Fruit fly (Drosophila melanogaster) whole organism, embryonic: Measurements from ENCODE around the gene CG12522.
A peak's percentile ranks its signal among the peaks of the same experiment; 100 is the strongest.

Source experiments
- Aef1 ChIP-seq: fragments of 200-800 bp; sonication (Bioruptor generic); IDR thresholded peaks from 3 replicates; pipeline ENCODE4 v1.3.6; 2022; ENCODE audit warnings: missing biosample characterization, missing genetic modification characterization
- Atf6 ChIP-seq: fragments of 200-800 bp; sonication (Bioruptor generic); IDR thresholded peaks from 2 replicates; pipeline ENCODE4 v1.3.6; 2022; ENCODE audit warnings: missing biosample characterization, missing genetic modification characterization
- Bteb2 ChIP-seq: fragments of 200-800 bp; sonication (Bioruptor generic); optimal IDR thresholded peaks from 2 replicates; lab custom pipeline; 2016; ENCODE audit warnings: missing biosample characterization, missing genetic modification characterization
- CG10321 ChIP-seq: fragments of 200-800 bp; sonication (Bioruptor generic); IDR thresholded peaks from 2 replicates; pipeline ENCODE4 v1.3.6; 2022; ENCODE audit warnings: missing biosample characterization, missing genetic modification characterization
- CG10565 ChIP-seq: fragments of 200-800 bp; sonication (Bioruptor generic); optimal IDR thresholded peaks from 3 replicates; lab custom pipeline; 2016; ENCODE audit warnings: missing biosample characterization, mild to moderate bottlenecking, missing genetic modification characterization
- CG11723 ChIP-seq: fragments of 200-800 bp; sonication (Bioruptor generic); optimal IDR thresholded peaks from 2 replicates; lab custom pipeline; 2017; ENCODE audit warnings: missing biosample characterization, mild to moderate bottlenecking, missing genetic modification characterization
- CG12219 ChIP-seq: fragments of 200-800 bp; sonication (Bioruptor generic); optimal IDR thresholded peaks from 3 replicates; lab custom pipeline; 2018; ENCODE audit warnings: missing biosample characterization, mild to moderate bottlenecking, missing genetic modification characterization
- CG14860 ChIP-seq: fragments of 200-800 bp; sonication (Bioruptor generic); IDR thresholded peaks from 3 replicates; pipeline ENCODE4 v1.3.6; 2022; ENCODE audit warnings: missing biosample characterization, missing genetic modification characterization; ENCODE audit not compliant: partially characterized antibody
- CG15601 ChIP-seq: fragments of 200-800 bp; sonication (Bioruptor generic); optimal IDR thresholded peaks from 3 replicates; lab custom pipeline; 2019; ENCODE audit warnings: missing biosample characterization, mild to moderate bottlenecking, missing genetic modification characterization, moderate library complexity
- CG15696 ChIP-seq: fragments of 200-800 bp; sonication (Bioruptor generic); optimal IDR thresholded peaks from 2 replicates; lab custom pipeline; 2019; ENCODE audit warnings: missing biosample characterization, mild to moderate bottlenecking, missing genetic modification characterization, moderate library complexity
- CG1603 ChIP-seq: fragments of 200-800 bp; sonication (Bioruptor generic); optimal IDR thresholded peaks from 2 replicates; lab custom pipeline; 2019; ENCODE audit warnings: missing biosample characterization, mild to moderate bottlenecking, missing genetic modification characterization, moderate library complexity
- CG2889 ChIP-seq: fragments of 200-800 bp; sonication (Bioruptor generic); IDR thresholded peaks from 3 replicates; pipeline ENCODE4 v1.3.6; 2022; ENCODE audit warnings: missing biosample characterization, missing genetic modification characterization
- CG30020 ChIP-seq: fragments of 200-800 bp; optimal IDR thresholded peaks from 2 replicates; lab custom pipeline; 2019; ENCODE audit warnings: missing biosample characterization, mild to moderate bottlenecking, missing genetic modification characterization, moderate library complexity
- CG30403 ChIP-seq: fragments of 200-800 bp; sonication (Bioruptor generic); optimal IDR thresholded peaks from 3 replicates; lab custom pipeline; 2016; ENCODE audit warnings: missing biosample characterization, missing genetic modification characterization
- CG3065 ChIP-seq: fragments of 200-800 bp; sonication (Bioruptor generic); optimal IDR thresholded peaks from 2 replicates; lab custom pipeline; 2016; ENCODE audit warnings: missing biosample characterization, missing genetic modification characterization
- CG3163 ChIP-seq: fragments of 200-800 bp; sonication (Bioruptor generic); optimal IDR thresholded peaks from 3 replicates; lab custom pipeline; 2016; ENCODE audit warnings: missing biosample characterization, missing genetic modification characterization
- CG3847 ChIP-seq: fragments of 200-800 bp; sonication (Bioruptor generic); IDR thresholded peaks from 2 replicates; pipeline ENCODE4 v1.3.6; 2022; ENCODE audit warnings: missing biosample characterization, missing genetic modification characterization
- CG6175 ChIP-seq: fragments of 200-800 bp; sonication (Bioruptor generic); IDR thresholded peaks from 3 replicates; pipeline ENCODE4 v1.3.6; 2022; ENCODE audit warnings: missing biosample characterization, missing genetic modification characterization
- CG7357 ChIP-seq: fragments of 200-800 bp; sonication (Bioruptor generic); IDR thresholded peaks from 3 replicates; pipeline ENCODE4 v1.3.6; 2022; ENCODE audit warnings: missing biosample characterization, missing genetic modification characterization
- CG7839 ChIP-seq: fragments of 200-800 bp; sonication (Bioruptor generic); optimal IDR thresholded peaks from 3 replicates; lab custom pipeline; 2018; ENCODE audit warnings: missing biosample characterization, mild to moderate bottlenecking, missing genetic modification characterization, moderate library complexity
- CG8765 ChIP-seq: fragments of 200-800 bp; sonication (Bioruptor generic); IDR thresholded peaks from 2 replicates; pipeline ENCODE4 v1.3.6; 2022; ENCODE audit warnings: missing biosample characterization, missing genetic modification characterization
- CG9215 ChIP-seq: fragments of 200-800 bp; sonication (Bioruptor generic); IDR thresholded peaks from 2 replicates; pipeline ENCODE4 v1.3.6; 2022; ENCODE audit warnings: missing biosample characterization, missing genetic modification characterization
- CoRest ChIP-seq: fragments of 200-800 bp; sonication (Bioruptor generic); optimal IDR thresholded peaks from 3 replicates; lab custom pipeline; 2018; ENCODE audit warnings: missing biosample characterization, mild to moderate bottlenecking, missing genetic modification characterization, moderate library complexity
- Dref ChIP-seq: fragments of 200-800 bp; sonication (Bioruptor generic); IDR thresholded peaks from 2 replicates; pipeline ENCODE4 v1.3.6; 2022; ENCODE audit warnings: missing biosample characterization, missing genetic modification characterization
- HLH3B ChIP-seq: fragments of 200-800 bp; sonication (Bioruptor generic); IDR thresholded peaks from 2 replicates; pipeline ENCODE4 v1.3.6; 2022; ENCODE audit warnings: missing biosample characterization, missing genetic modification characterization
- Lim3 ChIP-seq: fragments of 200-800 bp; sonication (Bioruptor generic); IDR thresholded peaks from 2 replicates; pipeline ENCODE4 v1.3.6; 2022; ENCODE audit warnings: missing biosample characterization, missing genetic modification characterization
- MESR4 ChIP-seq: fragments of 200-800 bp; sonication (Bioruptor generic); optimal IDR thresholded peaks from 2 replicates; lab custom pipeline; 2018; ENCODE audit warnings: missing biosample characterization, mild to moderate bottlenecking, missing genetic modification characterization, moderate library complexity
- Mes4 ChIP-seq: fragments of 200-800 bp; sonication (Bioruptor generic); optimal IDR thresholded peaks from 2 replicates; lab custom pipeline; 2016; ENCODE audit warnings: missing biosample characterization, missing genetic modification characterization
- Mrtf ChIP-seq: fragments of 200-800 bp; sonication (Bioruptor generic); IDR thresholded peaks from 3 replicates; pipeline ENCODE4 v1.3.6; 2022; ENCODE audit warnings: missing biosample characterization, missing genetic modification characterization
- Usf ChIP-seq: fragments of 200-800 bp; sonication (Bioruptor generic); optimal IDR thresholded peaks from 2 replicates; lab custom pipeline; 2017; ENCODE audit warnings: missing genotype, missing biosample characterization, missing genetic modification characterization
- ara ChIP-seq: fragments of 200-800 bp; sonication (Bioruptor generic); IDR thresholded peaks from 2 replicates; pipeline ENCODE4 v1.3.6; 2022; ENCODE audit warnings: missing biosample characterization, missing genetic modification characterization
- ase ChIP-seq: fragments of 200-800 bp; sonication (Bioruptor generic); IDR thresholded peaks from 3 replicates; pipeline ENCODE4 v1.3.6; 2022; ENCODE audit warnings: missing biosample characterization, missing genetic modification characterization
- ato ChIP-seq: fragments of 200-800 bp; sonication (Bioruptor generic); IDR thresholded peaks from 2 replicates; pipeline ENCODE4 v1.3.6; 2022; ENCODE audit warnings: missing biosample characterization, missing genetic modification characterization; ENCODE audit not compliant: partially characterized antibody
- az2 ChIP-seq: fragments of 200-800 bp; sonication (Bioruptor generic); optimal IDR thresholded peaks from 3 replicates; lab custom pipeline; 2016; ENCODE audit warnings: missing biosample characterization, missing genetic modification characterization
- cad ChIP-seq: fragments of >200 bp; optimal IDR thresholded peaks from 2 replicates; lab custom pipeline; 2017; ENCODE audit warnings: missing biosample characterization, missing genetic modification characterization
- chinmo ChIP-seq: fragments of 200-800 bp; sonication (Bioruptor generic); IDR thresholded peaks from 4 replicates; pipeline ENCODE4 v1.3.6; 2022; ENCODE audit warnings: missing biosample characterization, missing genetic modification characterization; ENCODE audit not compliant: partially characterized antibody
- ci ChIP-seq: fragments of 200-800 bp; sonication (Bioruptor generic); IDR thresholded peaks from 3 replicates; pipeline ENCODE4 v1.3.6; 2022; ENCODE audit warnings: missing biosample characterization, missing genetic modification characterization
- dmrt11E ChIP-seq: fragments of 200-800 bp; sonication (Bioruptor generic); optimal IDR thresholded peaks from 3 replicates; lab custom pipeline; 2018; ENCODE audit warnings: missing biosample characterization, mild to moderate bottlenecking, missing genetic modification characterization, moderate library complexity
- ems ChIP-seq: fragments of 200-800 bp; sonication (Bioruptor generic); optimal IDR thresholded peaks from 3 replicates; lab custom pipeline; 2016; ENCODE audit warnings: missing biosample characterization, missing genetic modification characterization
- eve ChIP-seq, 2 experiments: fragments of >200 bp; optimal IDR thresholded peaks; 2 replicates each; lab custom pipeline; 2017; ENCODE audit warnings: missing biosample characterization in 2 of 2, missing genetic modification characterization in 2 of 2
- fd96Cb ChIP-seq: fragments of 200-800 bp; sonication (Bioruptor generic); optimal IDR thresholded peaks from 2 replicates; lab custom pipeline; 2018; ENCODE audit warnings: missing biosample characterization, mild to moderate bottlenecking, missing genetic modification characterization, moderate library complexity
- gcm2 ChIP-seq: fragments of 200-800 bp; sonication (Bioruptor generic); optimal IDR thresholded peaks from 2 replicates; lab custom pipeline; 2016; ENCODE audit warnings: missing biosample characterization, missing genetic modification characterization
- gfzf ChIP-seq: fragments of 200-800 bp; sonication (Bioruptor generic); optimal IDR thresholded peaks from 2 replicates; lab custom pipeline; 2016; ENCODE audit warnings: missing biosample characterization, mild to moderate bottlenecking, missing genetic modification characterization, moderate library complexity
- jumu ChIP-seq: fragments of 200-800 bp; sonication (Bioruptor generic); optimal IDR thresholded peaks from 3 replicates; lab custom pipeline; 2016; ENCODE audit warnings: missing biosample characterization, missing genetic modification characterization
- lilli ChIP-seq: fragments of 200-800 bp; sonication (Bioruptor generic); optimal IDR thresholded peaks from 3 replicates; lab custom pipeline; 2016; ENCODE audit warnings: missing biosample characterization, missing genetic modification characterization
- lmd ChIP-seq: fragments of 200-800 bp; sonication (Bioruptor generic); IDR thresholded peaks from 2 replicates; pipeline ENCODE4 v1.3.6; 2022; ENCODE audit warnings: missing biosample characterization, missing genetic modification characterization
- mld ChIP-seq: fragments of 200-800 bp; sonication (Bioruptor generic); IDR thresholded peaks from 3 replicates; pipeline ENCODE4 v1.3.6; 2022; ENCODE audit warnings: missing biosample characterization, missing genetic modification characterization; ENCODE audit not compliant: partially characterized antibody
- onecut ChIP-seq: fragments of 200-800 bp; sonication (Bioruptor generic); IDR thresholded peaks from 2 replicates; pipeline ENCODE4 v1.3.6; 2022; ENCODE audit warnings: missing biosample characterization, missing genetic modification characterization
- otp ChIP-seq: fragments of 200-800 bp; sonication (Bioruptor generic); IDR thresholded peaks from 3 replicates; pipeline ENCODE4, ENCODE4 v1.3.6; 2022; ENCODE audit warnings: missing biosample characterization, missing genetic modification characterization
- psq ChIP-seq: fragments of 200-800 bp; sonication (Bioruptor generic); optimal IDR thresholded peaks from 2 replicates; lab custom pipeline; 2017; ENCODE audit warnings: missing biosample characterization, missing genetic modification characterization
- shn ChIP-seq: fragments of 200-800 bp; sonication (Bioruptor generic); optimal IDR thresholded peaks from 3 replicates; lab custom pipeline; 2016; ENCODE audit warnings: missing biosample characterization, missing genetic modification characterization
- sug ChIP-seq: fragments of 200-800 bp; optimal IDR thresholded peaks from 2 replicates; lab custom pipeline; 2019; ENCODE audit warnings: missing biosample characterization, mild to moderate bottlenecking, missing genetic modification characterization, moderate library complexity

CG12522 gene

DNA sequence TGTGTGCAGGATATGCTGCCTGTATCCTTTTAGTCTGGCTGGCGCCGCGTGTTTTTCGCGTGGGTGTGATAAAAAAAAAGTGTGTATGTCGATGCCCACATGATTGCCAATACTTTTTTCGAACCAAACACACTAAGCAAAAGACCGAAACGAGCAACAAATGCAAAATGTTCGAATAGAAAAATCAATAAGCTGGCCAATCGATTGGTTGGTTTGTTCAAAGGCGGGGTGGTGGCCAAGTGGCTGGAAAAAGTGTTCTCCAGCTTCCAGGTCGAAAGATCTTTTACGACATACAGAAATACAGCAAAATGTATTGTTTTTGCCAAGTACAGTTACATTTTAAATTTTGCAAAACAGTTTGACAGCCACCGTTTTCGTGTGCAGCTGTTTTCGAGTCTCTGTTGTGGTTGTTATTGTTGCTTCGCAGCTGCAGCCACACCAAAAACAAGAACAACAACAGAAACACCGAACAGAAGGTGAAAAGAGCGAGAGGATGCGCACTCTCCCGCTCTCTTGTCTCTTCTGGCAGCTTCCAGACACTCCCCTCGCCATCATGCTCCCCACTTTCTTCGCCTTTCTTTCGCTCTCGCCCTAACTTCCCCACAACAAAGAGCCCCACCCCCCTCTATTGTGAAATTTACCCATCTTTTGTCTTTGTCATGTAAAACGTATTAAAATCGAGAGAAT, 15.7 kb downstream of the CG12522 start (continued):
- no peak for TF ChIP-seq Dref
- TF ChIP-seq Aef1 (GFP tag; lab: Robert Waterston, UW): no peak
- TF ChIP-seq gfzf (GFP tag; lab: Kevin White, UChicago): no peak
- no peak for TF ChIP-seq ems (GFP tag; lab: Kevin White, UChicago)
- TF ChIP-seq CG6175 (GFP tag; lab: Robert Waterston, UW): no peak
- no peak for TF ChIP-seq eve (GFP tag; optimal IDR thresholded peaks at IDR 0.05; lab: Kevin White, UChicago)
- TF ChIP-seq CG15696 (tag; lab: Kevin White, UChicago): no peak
- TF ChIP-seq Mrtf (GFP tag; lab: Robert Waterston, UW): no peak
- no peak for TF ChIP-seq CG7839 (tag; lab: Kevin White, UChicago)
- 0 out of 4 replicates have a peak, but pooled peaks have one; percentile 31 for TF ChIP-seq chinmo (GFP tag; lab: Robert Waterston, UW)
- TF ChIP-seq CG7357 (GFP tag; lab: Robert Waterston, UW): no peak
- no peak for TF ChIP-seq otp
- TF ChIP-seq jumu: no peak
- TF ChIP-seq az2: no peak
- no peak for TF ChIP-seq lmd (GFP tag; lab: Robert Waterston, UW)
- TF ChIP-seq shn (GFP tag; lab: Kevin White, UChicago): no peak
- TF ChIP-seq Usf (GFP tag; lab: Kevin White, UChicago): no peak
- no peak for TF ChIP-seq CG30020 (tag; lab: Kevin White, UChicago)
- no peak for TF ChIP-seq lilli (GFP tag; lab: Kevin White, UChicago)
- TF ChIP-seq onecut: peak; percentile 92
- TF ChIP-seq psq (GFP tag; lab: Kevin White, UChicago): no peak
- TF ChIP-seq Atf6: no peak
- no peak for TF ChIP-seq gcm2 (GFP tag; lab: Kevin White, UChicago)
- no peak for TF ChIP-seq fd96Cb (tag; lab: Kevin White, UChicago)
- 0 out of 3 replicates have a peak, but pooled peaks have one; percentile 8 for TF ChIP-seq ase
- no peak for TF ChIP-seq CG30403 (GFP tag; lab: Kevin White, UChicago)
- TF ChIP-seq CG15601 (tag; lab: Kevin White, UChicago): no peak
- TF ChIP-seq MESR4 (GFP tag; lab: Kevin White, UChicago): no peak
- TF ChIP-seq CoRest (tag; lab: Kevin White, UChicago): no peak
- TF ChIP-seq ara (GFP tag; lab: Robert Waterston, UW): no peak
- no peak for TF ChIP-seq ci
- TF ChIP-seq Lim3 (GFP tag; lab: Robert Waterston, UW): no peak
- no peak for TF ChIP-seq CG8765 (GFP tag; lab: Robert Waterston, UW)
- TF ChIP-seq CG10565: no peak
- TF ChIP-seq CG10321: no peak
- no peak for TF ChIP-seq CG12219 (GFP tag; lab: Kevin White, UChicago)
- TF ChIP-seq CG3065 (GFP tag; lab: Kevin White, UChicago): no peak
- TF ChIP-seq dmrt11E: no peak
- no peak for TF ChIP-seq Mes4
- no peak for TF ChIP-seq HLH3B (GFP tag; lab: Robert Waterston, UW)
- no peak for TF ChIP-seq CG9215 (GFP tag; lab: Robert Waterston, UW)
- TF ChIP-seq sug: no peak
- no peak for TF ChIP-seq CG3163 (GFP tag; lab: Kevin White, UChicago)
- no peak for TF ChIP-seq CG14860 (GFP tag; lab: Robert Waterston, UW)
- TF ChIP-seq CG11723 (GFP tag; lab: Kevin White, UChicago): no peak
- TF ChIP-seq CG3847 (GFP tag; lab: Robert Waterston, UW): no peak
- TF ChIP-seq ato (GFP tag; lab: Robert Waterston, UW): 0 out of 2 replicates have a peak, but pooled peaks have one; percentile 37
- no peak for TF ChIP-seq mld (GFP tag; lab: Robert Waterston, UW)
- TF ChIP-seq Bteb2 (GFP tag; lab: Kevin White, UChicago): no peak
- TF ChIP-seq CG2889 (GFP tag; lab: Robert Waterston, UW): no peak
- TF ChIP-seq cad (GFP tag; lab: Kevin White, UChicago): peak; percentile 75
- TF ChIP-seq CG1603 (tag; lab: Kevin White, UChicago): no peak
